Worm (Caenorhabditis elegans) whole organism, L1 larva: ENCODE data around the gene ger-1.

Experiments
- C04F5.9 ChIP-seq: sonication (generic microtip); optimal IDR thresholded peaks from 2 replicates; lab custom pipeline; 2016; ENCODE audit warnings: missing genetic modification characterization, missing compliant biosample characterization
- C34B4.2 ChIP-seq: sonication (generic microtip); optimal IDR thresholded peaks from 2 replicates; lab custom pipeline; 2017; ENCODE audit warnings: mild to moderate bottlenecking, missing genetic modification characterization, missing compliant biosample characterization
- F16B12.6 ChIP-seq: fragments of 150-350 bp; optimal IDR thresholded peaks from 2 replicates; lab custom pipeline; 2014; ENCODE audit warnings: missing biosample characterization, missing genetic modification characterization
- aly-2 ChIP-seq: fragments of 150-350 bp; optimal IDR thresholded peaks from 2 replicates; lab custom pipeline; 2014; ENCODE audit warnings: missing biosample characterization, missing genetic modification characterization
- blmp-1 ChIP-seq: fragments of 150-350 bp; optimal IDR thresholded peaks from 2 replicates; lab custom pipeline; 2014; ENCODE audit warnings: missing biosample characterization, missing genetic modification characterization
- ceh-63 ChIP-seq: fragments of 200-800 bp; sonication (Bioruptor generic); optimal IDR thresholded peaks from 2 replicates; lab custom pipeline; 2018; ENCODE audit warnings: mild to moderate bottlenecking, missing genetic modification characterization, missing compliant biosample characterization
- ceh-8 ChIP-seq: fragments of 200-800 bp; sonication (Bioruptor generic); optimal IDR thresholded peaks from 2 replicates; lab custom pipeline; 2018; ENCODE audit warnings: mild to moderate bottlenecking, missing genetic modification characterization, moderate library complexity, missing compliant biosample characterization
- ceh-82 ChIP-seq, 3 experiments: fragments of 150-350 bp in 1 of 3; sonication (generic microtip) in 2 of 3; optimal IDR thresholded peaks; 2 replicates each; lab custom pipeline; 2014 to 2017; ENCODE audit warnings: missing biosample characterization in 3 of 3, missing genetic modification characterization in 3 of 3
- ceh-88 ChIP-seq: fragments of 200-800 bp; sonication (Bioruptor generic); IDR thresholded peaks from 2 replicates; pipeline ENCODE4 v1.3.6; 2022; ENCODE audit warnings: missing genetic modification characterization, missing compliant biosample characterization
- ces-1 ChIP-seq: fragments of 150-350 bp; optimal IDR thresholded peaks from 2 replicates; lab custom pipeline; 2014; ENCODE audit warnings: missing biosample characterization, missing genetic modification reagents, missing genetic modification characterization
- dpl-1 ChIP-seq, 3 experiments: fragments of 150-350 bp in 2 of 3; sonication (generic microtip) in 1 of 3; optimal IDR thresholded peaks; 2 replicates each; lab custom pipeline; 2014 to 2017; ENCODE audit warnings: missing biosample characterization in 3 of 3, missing genetic modification characterization in 3 of 3, missing genetic modification reagents in 3 of 3
- dsc-1 ChIP-seq: sonication (generic microtip); optimal IDR thresholded peaks from 2 replicates; lab custom pipeline; 2016; ENCODE audit warnings: mild to moderate bottlenecking, missing genetic modification characterization, missing compliant biosample characterization
- efl-1 ChIP-seq, 4 experiments: fragments of 150-350 bp; optimal IDR thresholded peaks in 3 of 4; peaks in 1 of 4; 1 replicate in 1 of 4; 2 replicates in 3 of 4; lab custom pipeline; 2014; ENCODE audit warnings: missing biosample characterization in 2 of 4, missing genetic modification characterization in 2 of 4, missing genetic modification reagents in 2 of 4
- efl-3 ChIP-seq: fragments of 200-800 bp; sonication (Bioruptor generic); optimal IDR thresholded peaks from 2 replicates; lab custom pipeline; 2018; ENCODE audit warnings: mild to moderate bottlenecking, missing genetic modification characterization, missing compliant biosample characterization
- egl-27 ChIP-seq, 2 experiments: fragments of 150-350 bp in 1 of 2; sonication (generic microtip); optimal IDR thresholded peaks; 3 replicates each; lab custom pipeline; 2017 to 2018; ENCODE audit warnings: missing biosample characterization in 2 of 2, missing genetic modification characterization in 2 of 2, missing genetic modification reagents in 2 of 2
- elt-3 ChIP-seq, 6 experiments: fragments of 150-350 bp in 1 of 6; sonication (generic microtip); optimal IDR thresholded peaks; 2 replicates each; lab custom pipeline; 2017 to 2018; ENCODE audit warnings: missing biosample characterization in 6 of 6, missing genetic modification characterization in 6 of 6, inconsistent platforms in 1 of 6
- ets-5 ChIP-seq: fragments of 200-800 bp; sonication (Bioruptor generic); IDR thresholded peaks from 2 replicates; pipeline ENCODE4 v1.3.6; 2022; ENCODE audit warnings: missing genetic modification characterization, missing compliant biosample characterization
- fkh-8 ChIP-seq: sonication (generic microtip); optimal IDR thresholded peaks from 2 replicates; lab custom pipeline; 2016; ENCODE audit warnings: mild to moderate bottlenecking, missing genetic modification characterization, missing compliant biosample characterization
- fos-1 ChIP-seq: fragments of 150-350 bp; optimal IDR thresholded peaks from 2 replicates; lab custom pipeline; 2014; ENCODE audit warnings: missing biosample characterization, missing genetic modification characterization
- grh-1 ChIP-seq: fragments of 200-800 bp; sonication (Bioruptor generic); IDR thresholded peaks from 2 replicates; pipeline ENCODE4 v1.3.6; 2022; ENCODE audit warnings: missing genetic modification reagents, missing genetic modification characterization, missing compliant biosample characterization
- hlh-4 ChIP-seq: sonication (generic microtip); optimal IDR thresholded peaks from 2 replicates; lab custom pipeline; 2016; ENCODE audit warnings: mild to moderate bottlenecking, missing genetic modification characterization, missing compliant biosample characterization
- isw-1 ChIP-seq: fragments of 200-800 bp; sonication (Bioruptor generic); IDR thresholded peaks from 2 replicates; pipeline ENCODE4 v1.3.6; 2022; ENCODE audit warnings: missing genetic modification characterization, missing compliant biosample characterization
- jun-1 ChIP-seq: fragments of 150-350 bp; optimal IDR thresholded peaks from 2 replicates; lab custom pipeline; 2014; ENCODE audit warnings: missing biosample characterization, missing genetic modification reagents, missing genetic modification characterization
- lin-13 ChIP-seq: fragments of 150-350 bp; optimal IDR thresholded peaks from 2 replicates; lab custom pipeline; 2014; ENCODE audit warnings: missing biosample characterization, missing genetic modification reagents, missing genetic modification characterization
- lin-14 ChIP-seq: fragments of 200-800 bp; sonication (Bioruptor generic); optimal IDR thresholded peaks from 2 replicates; lab custom pipeline; 2018; ENCODE audit warnings: mild to moderate bottlenecking, missing genetic modification characterization, moderate library complexity, missing compliant biosample characterization
- lin-15B ChIP-seq: fragments of 150-350 bp; sonication (generic microtip); optimal IDR thresholded peaks from 3 replicates; lab custom pipeline; 2014; ENCODE audit warnings: missing biosample characterization, missing genetic modification characterization
- lin-35 ChIP-seq, 2 experiments: fragments of 150-350 bp; optimal IDR thresholded peaks; 2 replicates each; lab custom pipeline; 2014; ENCODE audit warnings: missing biosample characterization in 2 of 2, missing genetic modification characterization in 2 of 2, missing genetic modification reagents in 2 of 2
- lsy-2 ChIP-seq, 2 experiments: fragments of 150-350 bp; optimal IDR thresholded peaks; 2 replicates each; lab custom pipeline; 2014; ENCODE audit warnings: missing biosample characterization in 2 of 2, missing genetic modification characterization in 2 of 2
- mdl-1 ChIP-seq, 2 experiments: fragments of 150-350 bp; optimal IDR thresholded peaks; 2 replicates each; lab custom pipeline; 2014 to 2017; ENCODE audit warnings: missing biosample characterization in 2 of 2, missing genetic modification characterization in 2 of 2, inconsistent platforms in 1 of 2
- mef-2 ChIP-seq: fragments of 150-350 bp; optimal IDR thresholded peaks from 2 replicates; lab custom pipeline; 2014; ENCODE audit warnings: missing biosample characterization, missing genetic modification characterization
- mep-1 ChIP-seq: fragments of 150-350 bp; optimal IDR thresholded peaks from 2 replicates; lab custom pipeline; 2014; ENCODE audit warnings: missing biosample characterization, missing genetic modification characterization
- nhr-28 ChIP-seq: fragments of 150-350 bp; optimal IDR thresholded peaks from 2 replicates; lab custom pipeline; 2014; ENCODE audit warnings: missing biosample characterization, missing genetic modification characterization
- nhr-85 ChIP-seq: sonication (generic microtip); peaks from one replicate; lab custom pipeline; 2016; ENCODE audit warnings: missing genetic modification characterization, inconsistent platforms, missing compliant biosample characterization
- pag-3 ChIP-seq: sonication (generic microtip); optimal IDR thresholded peaks from 2 replicates; lab custom pipeline; 2017; ENCODE audit warnings: missing genetic modification characterization, mild to moderate bottlenecking, missing compliant biosample characterization, antibody characterized with exemption, borderline replicate concordance; ENCODE audit not compliant: insufficient read depth
- pax-3 ChIP-seq: fragments of 200-800 bp; sonication (Bioruptor generic); optimal IDR thresholded peaks from 2 replicates; lab custom pipeline; 2018; ENCODE audit warnings: mild to moderate bottlenecking, missing genetic modification characterization, moderate library complexity, missing compliant biosample characterization
- pqm-1 ChIP-seq: sonication (generic microtip); optimal IDR thresholded peaks from 3 replicates; lab custom pipeline; 2017; ENCODE audit warnings: missing biosample characterization, missing genetic modification characterization
- snu-23 ChIP-seq: sonication (generic microtip); optimal IDR thresholded peaks from 2 replicates; lab custom pipeline; 2016; ENCODE audit warnings: missing genetic modification characterization, missing compliant biosample characterization
- sptf-1 ChIP-seq: fragments of 150-350 bp; optimal IDR thresholded peaks from 2 replicates; lab custom pipeline; 2014; ENCODE audit warnings: missing biosample characterization, missing genetic modification characterization
- tbx-2 ChIP-seq: sonication (generic microtip); optimal IDR thresholded peaks from 2 replicates; lab custom pipeline; 2016; ENCODE audit warnings: missing genetic modification characterization, missing compliant biosample characterization
- unc-130 ChIP-seq: fragments of 150-350 bp; optimal IDR thresholded peaks from 2 replicates; lab custom pipeline; 2017; ENCODE audit warnings: missing biosample characterization, missing genetic modification characterization, inconsistent platforms
- vab-15 ChIP-seq: sonication (generic microtip); optimal IDR thresholded peaks from 2 replicates; lab custom pipeline; 2017; ENCODE audit warnings: missing genotype, mild to moderate bottlenecking, missing genetic modification characterization, missing compliant biosample characterization
- zag-1 ChIP-seq: fragments of 150-350 bp; optimal IDR thresholded peaks from 2 replicates; lab custom pipeline; 2014; ENCODE audit warnings: missing biosample characterization, missing genetic modification characterization
- zip-4 ChIP-seq: fragments of 200-800 bp; sonication (Bioruptor generic); optimal IDR thresholded peaks from 2 replicates; lab custom pipeline; 2018; ENCODE audit warnings: mild to moderate bottlenecking, missing genetic modification characterization, moderate library complexity, missing compliant biosample characterization
- ztf-4 ChIP-seq: fragments of 150-350 bp; optimal IDR thresholded peaks from 2 replicates; lab custom pipeline; 2014; ENCODE audit warnings: missing biosample characterization, missing genetic modification characterization

The ger-1 gene

ce11 chrIII:7034252-7035223, 32.7 kb downstream of the ger-1 start (continued):
- TF ChIP-seq pqm-1 (tag; lab: Kevin White, UChicago) (no peak), sptf-1 (tag; lab: Kevin White, UChicago) (no peak), pag-3 (tag; lab: Kevin White, UChicago) (no peak), dpl-1 (GFP tag; optimal IDR thresholded peaks at IDR 0.05; lab: Kevin White, UChicago) (peak in 2 of 3 experiments; percentile 14 to 33)

- peak; percentile 26 for TF ChIP-seq blmp-1 (tag; lab: Kevin White, UChicago)
- TF ChIP-seq grh-1, result 0 out of 2 replicates have a peak, but pooled peaks have one; percentile 13
- TF ChIP-seq snu-23 (GFP tag; lab: Kevin White, UChicago), result peak; percentile 15
- TF ChIP-seq egl-27 (tag; optimal IDR thresholded peaks at IDR 0.05; lab: Kevin White, UChicago), result no peak
- peak in 1 of 2 experiments; percentile 2 for TF ChIP-seq lin-35 (GFP tag; optimal IDR thresholded peaks at IDR 0.05; lab: Kevin White, UChicago)
- TF ChIP-seq hlh-4, result no peak
- no peak for TF ChIP-seq efl-1 (optimal IDR thresholded peaks at IDR 0.05; lab: Kevin White, UChicago)
- peak in 1 of 2 experiments; percentile 55 for TF ChIP-seq efl-1 (GFP tag; optimal IDR thresholded peaks at IDR 0.05 in 1 of 2; lab: Kevin White, UChicago)
- no peak for TF ChIP-seq F16B12.6 (tag; lab: Kevin White, UChicago)
- no peak for TF ChIP-seq mef-2 (tag; lab: Kevin White, UChicago)
- TF ChIP-seq nhr-28, result no peak
- TF ChIP-seq ceh-63, result no peak
- TF ChIP-seq mep-1 (tag; lab: Kevin White, UChicago), result peak; percentile 12
- TF ChIP-seq jun-1 (tag; lab: Kevin White, UChicago), result no peak
- TF ChIP-seq zip-4 (GFP tag; lab: Kevin White, UChicago), result no peak
- peak; percentile 16 for TF ChIP-seq lin-14 (GFP tag; lab: Kevin White, UChicago)
These were observed 35.2 kb downstream of the ger-1 start for ce11 chrIII:7032070-7032469.

ce11 chrIII:7030044-7030804, 37.1 kb downstream of the ger-1 start:
- TF ChIP-seq efl-3 (GFP tag; lab: Kevin White, UChicago) (no peak), zag-1 (no peak), ceh-82 (tag; optimal IDR thresholded peaks at IDR 0.05; lab: Kevin White, UChicago) (peak; percentile 3 to 21 (median 5)), blmp-1 (tag; lab: Kevin White, UChicago) (no peak), unc-130 (no peak), ceh-88 (GFP tag; lab: Robert Waterston, UW) (no peak), lin-15B (no peak), elt-3 (tag; optimal IDR thresholded peaks at IDR 0.05; lab: Kevin White, UChicago) (peak in 1 of 6 experiments; percentile 1), dsc-1 (tag; lab: Kevin White, UChicago) (peak; percentile 66), pax-3 (peak; percentile 15), C04F5.9 (tag; lab: Kevin White, UChicago) (no peak), ceh-8 (GFP tag; lab: Kevin White, UChicago) (no peak), egl-27 (tag; optimal IDR thresholded peaks at IDR 0.05; lab: Kevin White, UChicago) (no peak), tbx-2 (tag; lab: Kevin White, UChicago) (no peak), ztf-4 (no peak), ces-1 (GFP tag; lab: Kevin White, UChicago) (no peak), aly-2 (tag; lab: Kevin White, UChicago) (no peak), lsy-2 (tag; optimal IDR thresholded peaks at IDR 0.05; lab: Kevin White, UChicago) (peak; percentile 60 to 63), vab-15 (tag; lab: Kevin White, UChicago) (no peak), pag-3 (tag; lab: Kevin White, UChicago) (no peak), zip-4 (GFP tag; lab: Kevin White, UChicago) (no peak), C34B4.2 (no peak), lin-35 (GFP tag; optimal IDR thresholded peaks at IDR 0.05; lab: Kevin White, UChicago) (peak; percentile 30 to 57), pqm-1 (tag; lab: Kevin White, UChicago) (no peak), ets-5 (GFP tag; lab: Robert Waterston, UW) (no peak), fkh-8 (tag; lab: Kevin White, UChicago) (peak; percentile 51), lin-13 (peak; percentile 2), mdl-1 (tag; optimal IDR thresholded peaks at IDR 0.05; lab: Kevin White, UChicago) (peak in 1 of 2 experiments; percentile 25), nhr-85 (tag; lab: Kevin White, UChicago) (no peak), isw-1 (no peak), fos-1 (tag; lab: Kevin White, UChicago) (no peak)
